Fruit fly (Drosophila melanogaster) whole organism, pupa: ENCODE measurements around the gene CG31697.

Experiments used
- CG13204 ChIP-seq: fragments of 200-800 bp; sonication (Bioruptor generic); optimal IDR thresholded peaks from 2 replicates; lab custom pipeline; 2018; ENCODE audit warnings: missing biosample characterization, mild to moderate bottlenecking, missing genetic modification characterization, moderate library complexity
- CG14655 ChIP-seq: fragments of 200-800 bp; sonication (Bioruptor generic); optimal IDR thresholded peaks from 3 replicates; lab custom pipeline; 2017; ENCODE audit warnings: mild to moderate bottlenecking, missing biosample characterization, missing genetic modification reagents, missing genetic modification characterization
- CG15710 ChIP-seq: fragments of 200-800 bp; sonication (Bioruptor generic); optimal IDR thresholded peaks from 2 replicates; lab custom pipeline; 2018; ENCODE audit warnings: missing biosample characterization, mild to moderate bottlenecking, missing genetic modification characterization, moderate library complexity
- CG32121 ChIP-seq: fragments of 200-800 bp; sonication (Bioruptor generic); IDR thresholded peaks from 2 replicates; pipeline ENCODE4 v1.3.6; 2022; ENCODE audit warnings: missing biosample characterization, missing genetic modification characterization
- Ets98B ChIP-seq: fragments of 200-800 bp; sonication (Bioruptor generic); IDR thresholded peaks from 2 replicates; pipeline ENCODE4 v1.3.6; 2022; ENCODE audit warnings: missing biosample characterization, missing genetic modification characterization

dm6 chr2L:19576299-19576971 lies 41.2 kb downstream of the CG31697 start:
- no peak for TF ChIP-seq CG13204
- TF ChIP-seq CG32121 (GFP tag; lab: Robert Waterston, UW) = peak; percentile 12
- no peak for TF ChIP-seq CG14655 (GFP tag; lab: Kevin White, UChicago)
- TF ChIP-seq CG15710 (tag; lab: Kevin White, UChicago) = no peak
- peak; percentile 8; the same call in 1 of the 2 replicates for TF ChIP-seq Ets98B (GFP tag; lab: Robert Waterston, UW)
